Fruit fly (Drosophila melanogaster) whole organism: ENCODE measurements around the gene ebi.
"Not testable (repeated sequence)": the region's sequence is repeated elsewhere in the genome, so short reads cannot be mapped to it uniquely, and the experiment has no call there.

Experiments
- CG8478 ChIP-seq: fragments of >200 bp; optimal IDR thresholded peaks from 2 replicates; lab custom pipeline; 2018; ENCODE audit warnings: inconsistent platforms
- Dll ChIP-seq: fragments of >200 bp; optimal IDR thresholded peaks from 2 replicates; lab custom pipeline; 2017
- EcR ChIP-seq, 2 experiments: fragments of >200 bp; optimal IDR thresholded peaks; 2 replicates each; lab custom pipeline; 2017; ENCODE audit warnings: missing biosample characterization in 2 of 2, missing genetic modification characterization in 2 of 2, missing genetic modification reagents in 2 of 2
- pan ChIP-seq: fragments of >200 bp; optimal IDR thresholded peaks from 2 replicates; lab custom pipeline; 2017
- psq ChIP-seq: fragments of >200 bp; optimal IDR thresholded peaks from 2 replicates; lab custom pipeline; 2017
- usp ChIP-seq: fragments of >200 bp; optimal IDR thresholded peaks from 2 replicates; lab custom pipeline; 2017; ENCODE audit warnings: missing biosample characterization, missing genetic modification characterization, mixed read lengths

The ebi gene

DNA sequence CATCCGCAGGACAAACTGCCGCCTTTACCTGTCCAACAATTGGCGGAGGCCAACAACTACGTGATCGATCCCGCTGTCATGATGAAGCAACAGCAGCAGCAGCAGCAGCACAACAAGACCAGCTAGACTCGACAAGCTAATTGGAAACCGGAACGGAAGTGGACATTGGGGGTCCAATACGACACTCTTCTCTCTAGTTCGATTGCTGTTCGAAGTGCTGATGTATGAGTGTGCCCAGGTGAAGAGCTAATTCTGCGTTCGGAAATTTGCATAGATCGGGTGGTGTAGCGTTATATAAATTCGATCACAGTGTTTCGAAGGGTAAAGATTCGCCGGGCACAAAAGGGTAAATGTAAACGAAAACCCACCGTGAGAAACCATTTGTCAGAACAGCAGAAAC lies 32.3 kb downstream of the ebi start:
- TF ChIP-seq Dll (lab: Kevin White, UChicago) = no peak
- TF ChIP-seq usp (GFP tag; lab: Kevin White, UChicago) = no peak
- TF ChIP-seq psq = no peak
- no peak for TF ChIP-seq EcR (GFP tag; optimal IDR thresholded peaks at IDR 0.05; lab: Kevin White, UChicago)
- TF ChIP-seq pan = no peak
- no peak for TF ChIP-seq CG8478 (lab: Kevin White, UChicago)

dm6 chr2L:451705-452472 lies 37.0 kb downstream of the ebi start:
- TF ChIP-seq pan (no peak), psq (no peak), CG8478 (lab: Kevin White, UChicago) (no peak)

dm6 chr2L:452872-453271 lies 38.0 kb downstream of the ebi start, which contains the start of the genes crq and shv:
Gene crq, minus strand, starts transcription at chr2L:453024.
Gene shv, plus strand, starts transcription at chr2L:453108.
- TF ChIP-seq Dll (lab: Kevin White, UChicago) = no peak
- TF ChIP-seq CG8478 (lab: Kevin White, UChicago) = no peak
- TF ChIP-seq pan = no peak
- no peak for TF ChIP-seq EcR (GFP tag; optimal IDR thresholded peaks at IDR 0.05; lab: Kevin White, UChicago)
- TF ChIP-seq psq = no peak
- TF ChIP-seq usp (GFP tag; lab: Kevin White, UChicago) = no peak

DNA sequence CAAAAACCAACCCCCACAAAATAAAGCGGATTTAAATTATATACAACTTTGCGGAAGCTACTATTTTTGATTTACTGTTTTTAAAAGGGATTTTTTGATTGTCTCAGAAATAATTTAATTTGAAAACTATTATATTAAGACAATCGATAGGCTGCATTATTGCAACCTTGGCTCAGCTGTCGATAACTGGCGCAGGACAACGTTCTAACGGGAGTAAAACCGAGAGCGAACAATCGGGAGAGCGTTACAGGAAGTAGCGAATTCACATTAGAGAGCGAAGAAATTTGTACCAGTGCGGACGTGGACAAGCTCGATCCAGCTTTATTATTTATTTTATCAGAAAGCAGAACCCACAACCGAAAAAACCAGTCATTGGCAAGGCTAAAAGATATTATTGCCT lies 40.4 kb downstream of the ebi start, which contains the start of gene CG4133:
Gene CG4133, plus strand, starts transcription at position 258 of the 400 bp plus-strand sequence.
- not testable (repeated sequence) for TF ChIP-seq CG8478 (lab: Kevin White, UChicago); usp (GFP tag; lab: Kevin White, UChicago); EcR (GFP tag; optimal IDR thresholded peaks at IDR 0.05; lab: Kevin White, UChicago)

DNA sequence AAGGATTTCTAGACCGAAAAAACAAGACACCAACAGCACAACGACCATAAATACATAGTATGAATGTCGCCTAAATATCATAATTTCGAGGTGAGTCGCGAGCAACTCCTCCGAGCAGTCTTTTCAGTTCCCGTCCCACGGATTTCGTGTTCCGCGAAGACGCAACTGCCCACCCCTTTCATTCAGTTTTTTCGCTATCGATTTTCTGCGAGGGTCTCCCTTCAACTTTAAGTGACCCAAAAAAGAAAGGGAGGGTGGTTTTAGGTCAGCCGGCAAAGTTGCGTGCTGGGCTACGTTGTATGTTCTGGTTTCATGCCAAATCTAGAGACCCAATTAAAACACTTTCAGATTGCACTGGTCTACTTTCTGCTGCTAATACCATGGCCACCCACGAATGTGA lies 40.9 kb downstream of the ebi start:
- TF ChIP-seq CG8478 (lab: Kevin White, UChicago) (no peak), pan (no peak), usp (GFP tag; lab: Kevin White, UChicago) (no peak), psq (no peak), EcR (GFP tag; optimal IDR thresholded peaks at IDR 0.05; lab: Kevin White, UChicago) (no peak), Dll (lab: Kevin White, UChicago) (no peak)

DNA sequence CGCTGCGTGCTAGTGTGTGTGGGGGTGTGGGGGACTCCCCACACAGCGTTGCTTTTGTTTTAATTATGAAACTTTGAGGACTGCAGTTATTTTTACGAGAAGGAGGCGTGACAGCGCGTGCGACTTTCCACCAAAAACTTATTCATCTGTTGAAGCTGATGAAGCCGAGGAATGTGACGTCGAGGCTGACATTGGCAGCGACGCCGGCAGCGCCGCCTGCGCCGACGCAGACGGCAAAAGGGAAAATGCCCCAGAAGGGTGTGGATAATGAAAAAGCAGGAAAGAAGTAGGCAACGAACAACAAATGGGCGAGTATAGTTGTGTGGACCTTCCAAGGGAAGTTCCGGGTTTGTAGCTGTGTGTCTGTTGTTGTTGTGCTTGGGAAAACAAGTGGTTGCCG lies 52.8 kb downstream of the ebi start:
- TF ChIP-seq EcR (GFP tag; optimal IDR thresholded peaks at IDR 0.05; lab: Kevin White, UChicago) (no peak), usp (GFP tag; lab: Kevin White, UChicago) (no peak), psq (no peak), pan (no peak), Dll (lab: Kevin White, UChicago) (no peak), CG8478 (lab: Kevin White, UChicago) (no peak)
